Fruit fly (Drosophila melanogaster) whole organism, embryonic: ENCODE results near the gene phr6-4.
A peak's percentile ranks its signal among the peaks of the same experiment; 100 is the strongest.

Experiments
- Bteb2 ChIP-seq: fragments of 200-800 bp; sonication (Bioruptor generic); optimal IDR thresholded peaks from 2 replicates; lab custom pipeline; 2016; ENCODE audit warnings: missing biosample characterization, missing genetic modification characterization
- CG10267 ChIP-seq: fragments of 200-800 bp; sonication (Bioruptor generic); optimal IDR thresholded peaks from 2 replicates; lab custom pipeline; 2018; ENCODE audit warnings: missing biosample characterization, mild to moderate bottlenecking, missing genetic modification characterization, moderate library complexity
- CG10366 ChIP-seq: fragments of 200-800 bp; sonication (Bioruptor generic); IDR thresholded peaks from 2 replicates; pipeline ENCODE4 v1.3.6; 2022; ENCODE audit warnings: missing biosample characterization, missing genetic modification characterization
- CG10431 ChIP-seq: fragments of 200-800 bp; sonication (Bioruptor generic); optimal IDR thresholded peaks from 3 replicates; lab custom pipeline; 2018; ENCODE audit warnings: missing biosample characterization, mild to moderate bottlenecking, missing genetic modification characterization
- CG13775 ChIP-seq: fragments of 200-800 bp; sonication (Bioruptor generic); optimal IDR thresholded peaks from 3 replicates; lab custom pipeline; 2017; ENCODE audit warnings: missing biosample characterization, mild to moderate bottlenecking, missing genetic modification characterization
- CG13894 ChIP-seq: fragments of 200-800 bp; sonication (Bioruptor generic); optimal IDR thresholded peaks from 3 replicates; lab custom pipeline; 2018; ENCODE audit warnings: missing biosample characterization, mild to moderate bottlenecking, missing genetic modification characterization, moderate library complexity
- CG14860 ChIP-seq: fragments of 200-800 bp; sonication (Bioruptor generic); IDR thresholded peaks from 3 replicates; pipeline ENCODE4 v1.3.6; 2022; ENCODE audit warnings: missing biosample characterization, missing genetic modification characterization; ENCODE audit not compliant: partially characterized antibody
- CG1603 ChIP-seq: fragments of 200-800 bp; sonication (Bioruptor generic); optimal IDR thresholded peaks from 2 replicates; lab custom pipeline; 2019; ENCODE audit warnings: missing biosample characterization, mild to moderate bottlenecking, missing genetic modification characterization, moderate library complexity
- CG1647 ChIP-seq: fragments of 200-800 bp; sonication (Bioruptor generic); optimal IDR thresholded peaks from 3 replicates; lab custom pipeline; 2016; ENCODE audit warnings: missing biosample characterization, missing genetic modification characterization
- CG16863 ChIP-seq: fragments of 200-800 bp; sonication (Bioruptor generic); optimal IDR thresholded peaks from 3 replicates; lab custom pipeline; 2016; ENCODE audit warnings: missing biosample characterization, missing genetic modification characterization
- CG17361 ChIP-seq: fragments of 200-800 bp; sonication (Bioruptor generic); IDR thresholded peaks from 3 replicates; pipeline ENCODE4 v1.3.6; 2022; ENCODE audit warnings: missing biosample characterization, missing genetic modification characterization
- CG2120 ChIP-seq: fragments of 200-800 bp; sonication (Bioruptor generic); optimal IDR thresholded peaks from 3 replicates; lab custom pipeline; 2016; ENCODE audit warnings: missing biosample characterization, missing genetic modification characterization
- CG2199 ChIP-seq: fragments of 200-800 bp; sonication (Bioruptor generic); IDR thresholded peaks from 3 replicates; pipeline ENCODE4 v1.3.6; 2022; ENCODE audit warnings: missing biosample characterization, missing genetic modification characterization
- CG34224 ChIP-seq: fragments of 200-800 bp; sonication (Bioruptor generic); IDR thresholded peaks from 3 replicates; pipeline ENCODE4 v1.3.6; 2022; ENCODE audit warnings: missing biosample characterization, missing genetic modification characterization; ENCODE audit not compliant: partially characterized antibody
- CG4328 ChIP-seq: fragments of 200-800 bp; sonication (Bioruptor generic); optimal IDR thresholded peaks from 3 replicates; lab custom pipeline; 2017; ENCODE audit warnings: missing biosample characterization, missing genetic modification reagents, missing genetic modification characterization
- CG6689 ChIP-seq: fragments of 200-800 bp; sonication (Bioruptor generic); IDR thresholded peaks from 2 replicates; pipeline ENCODE4 v1.3.6; 2022; ENCODE audit warnings: missing biosample characterization, missing genetic modification characterization
- CG8478 ChIP-seq: fragments of >200 bp; optimal IDR thresholded peaks from 2 replicates; lab custom pipeline; 2018
- CG9876 ChIP-seq: fragments of 200-800 bp; sonication (Bioruptor generic); optimal IDR thresholded peaks from 2 replicates; lab custom pipeline; 2016; ENCODE audit warnings: missing biosample characterization, missing genetic modification characterization
- Dek ChIP-seq: fragments of 200-800 bp; sonication (Bioruptor generic); optimal IDR thresholded peaks from 3 replicates; lab custom pipeline; 2019; ENCODE audit warnings: missing biosample characterization, mild to moderate bottlenecking, missing genetic modification characterization, moderate library complexity
- Dip2 ChIP-seq: fragments of 200-800 bp; sonication (Bioruptor generic); IDR thresholded peaks from 2 replicates; pipeline ENCODE4 v1.3.6; 2022; ENCODE audit warnings: missing biosample characterization, missing genetic modification characterization
- Dll ChIP-seq: fragments of 200-800 bp; sonication (Bioruptor generic); IDR thresholded peaks from 4 replicates; pipeline ENCODE4 v1.3.6; 2022; ENCODE audit warnings: missing biosample characterization, missing genetic modification characterization; ENCODE audit not compliant: partially characterized antibody
- Drgx ChIP-seq: fragments of 200-800 bp; sonication (Bioruptor generic); IDR thresholded peaks from 2 replicates; pipeline ENCODE4 v1.3.6; 2022; ENCODE audit warnings: missing biosample characterization, missing genetic modification characterization
- Eip74EF ChIP-seq, 2 experiments: fragments of 200-800 bp in 1 of 2; fragments of >200 bp in 1 of 2; sonication (Bioruptor generic) in 1 of 2; optimal IDR thresholded peaks; 2 replicates each; lab custom pipeline; 2017 to 2019; ENCODE audit warnings: missing biosample characterization in 2 of 2, missing genetic modification characterization in 2 of 2, mild to moderate bottlenecking in 1 of 2, moderate library complexity in 1 of 2
- Elba2 ChIP-seq: fragments of 200-800 bp; sonication (Bioruptor generic); optimal IDR thresholded peaks from 3 replicates; lab custom pipeline; 2016; ENCODE audit warnings: missing biosample characterization, missing genetic modification characterization
- Hr3 ChIP-seq: fragments of 200-800 bp; sonication (Bioruptor generic); optimal IDR thresholded peaks from 3 replicates; lab custom pipeline; 2016; ENCODE audit warnings: missing biosample characterization, missing genetic modification characterization
- Oli ChIP-seq: fragments of 200-800 bp; sonication (Bioruptor generic); optimal IDR thresholded peaks from 2 replicates; lab custom pipeline; 2018; ENCODE audit warnings: missing biosample characterization, mild to moderate bottlenecking, missing genetic modification characterization, moderate library complexity
- Rfx ChIP-seq: fragments of 200-800 bp; sonication (Bioruptor generic); IDR thresholded peaks from 2 replicates; pipeline ENCODE4 v1.3.6; 2022; ENCODE audit warnings: missing biosample characterization, missing genetic modification characterization
- TFAM ChIP-seq: fragments of 200-800 bp; sonication (Bioruptor generic); optimal IDR thresholded peaks from 2 replicates; lab custom pipeline; 2017; ENCODE audit warnings: missing biosample characterization, missing genetic modification characterization, inconsistent platforms
- Vsx1 ChIP-seq: fragments of 200-800 bp; sonication (Bioruptor generic); optimal IDR thresholded peaks from 2 replicates; lab custom pipeline; 2017; ENCODE audit warnings: missing biosample characterization, mild to moderate bottlenecking, missing genetic modification characterization, missing genetic modification reagents
- btn ChIP-seq: fragments of 200-800 bp; sonication (Bioruptor generic); optimal IDR thresholded peaks from 2 replicates; lab custom pipeline; 2016; ENCODE audit warnings: missing biosample characterization, missing genetic modification characterization
- corto ChIP-seq: fragments of 200-800 bp; sonication (Bioruptor generic); optimal IDR thresholded peaks from 2 replicates; lab custom pipeline; 2016; ENCODE audit warnings: missing biosample characterization, mild to moderate bottlenecking, missing genetic modification characterization, moderate library complexity
- emc ChIP-seq: fragments of 200-800 bp; sonication (Bioruptor generic); optimal IDR thresholded peaks from 2 replicates; lab custom pipeline; 2016; ENCODE audit warnings: missing biosample characterization, missing genetic modification characterization
- esg ChIP-seq: fragments of 200-800 bp; sonication (Bioruptor generic); conservative IDR thresholded peaks from 2 replicates; pipeline ENCODE4 v1.3.6; 2022; ENCODE audit warnings: missing biosample characterization, missing genetic modification characterization
- eve ChIP-seq, 2 experiments: fragments of >200 bp; optimal IDR thresholded peaks; 2 replicates each; lab custom pipeline; 2017; ENCODE audit warnings: missing biosample characterization in 2 of 2, missing genetic modification characterization in 2 of 2
- ewg ChIP-seq: fragments of 200-800 bp; sonication (Bioruptor generic); optimal IDR thresholded peaks from 3 replicates; lab custom pipeline; 2017; ENCODE audit warnings: mild to moderate bottlenecking, missing biosample characterization, missing genetic modification reagents, missing genetic modification characterization
- ftz-f1 ChIP-seq: fragments of 200-800 bp; sonication (Bioruptor generic); optimal IDR thresholded peaks from 2 replicates; lab custom pipeline; 2016; ENCODE audit warnings: missing biosample characterization, missing genetic modification characterization
- gcm ChIP-seq: fragments of 200-800 bp; sonication (Bioruptor generic); optimal IDR thresholded peaks from 2 replicates; lab custom pipeline; 2019; ENCODE audit warnings: missing biosample characterization, mild to moderate bottlenecking, missing genetic modification characterization, moderate library complexity
- gcm2 ChIP-seq: fragments of 200-800 bp; sonication (Bioruptor generic); optimal IDR thresholded peaks from 2 replicates; lab custom pipeline; 2016; ENCODE audit warnings: missing biosample characterization, missing genetic modification characterization
- hbn ChIP-seq: fragments of 200-800 bp; sonication (Bioruptor generic); IDR thresholded peaks from 2 replicates; pipeline ENCODE4 v1.3.6; 2022; ENCODE audit warnings: missing biosample characterization, missing genetic modification characterization; ENCODE audit not compliant: partially characterized antibody
- lilli ChIP-seq: fragments of 200-800 bp; sonication (Bioruptor generic); optimal IDR thresholded peaks from 3 replicates; lab custom pipeline; 2016; ENCODE audit warnings: missing biosample characterization, missing genetic modification characterization
- nerfin-2 ChIP-seq: fragments of 200-800 bp; sonication (Bioruptor generic); IDR thresholded peaks from 2 replicates; pipeline ENCODE4 v1.3.6; 2022; ENCODE audit warnings: missing biosample characterization, missing genetic modification characterization; ENCODE audit not compliant: partially characterized antibody
- nmo ChIP-seq: fragments of 200-800 bp; sonication (Bioruptor generic); optimal IDR thresholded peaks from 2 replicates; lab custom pipeline; 2018; ENCODE audit warnings: missing biosample characterization, mild to moderate bottlenecking, missing genetic modification characterization, moderate library complexity
- prd ChIP-seq, 3 experiments: fragments of >200 bp in 2 of 3; fragments of 200-800 bp in 1 of 3; sonication (Bioruptor generic) in 1 of 3; optimal IDR thresholded peaks in 2 of 3; IDR thresholded peaks in 1 of 3; 2 replicates in 2 of 3; 3 replicates in 1 of 3; pipeline versions ENCODE4 v1.3.6 to Lab custom; 2017 to 2022; ENCODE audit warnings: missing biosample characterization in 1 of 3, missing genetic modification characterization in 1 of 3
- rib ChIP-seq: fragments of 200-800 bp; sonication (Bioruptor generic); IDR thresholded peaks from 2 replicates; pipeline ENCODE4 v1.3.6; 2022; ENCODE audit warnings: missing biosample characterization, missing genetic modification characterization
- sima ChIP-seq: fragments of 200-800 bp; sonication (Bioruptor generic); optimal IDR thresholded peaks from 2 replicates; lab custom pipeline; 2016; ENCODE audit warnings: missing biosample characterization, missing genetic modification characterization
- sna ChIP-seq: fragments of 200-800 bp; sonication (Bioruptor generic); IDR thresholded peaks from 2 replicates; pipeline ENCODE4 v1.3.6; 2022; ENCODE audit warnings: missing biosample characterization, missing genetic modification characterization; ENCODE audit not compliant: partially characterized antibody
- unc-4 ChIP-seq: fragments of 200-800 bp; sonication (Bioruptor generic); IDR thresholded peaks from 2 replicates; pipeline ENCODE4 v1.3.6; 2022; ENCODE audit warnings: missing biosample characterization, missing genetic modification characterization; ENCODE audit not compliant: partially characterized antibody
- wdn ChIP-seq: fragments of 200-800 bp; sonication (Bioruptor generic); IDR thresholded peaks from 2 replicates; pipeline ENCODE4 v1.3.6; 2022; ENCODE audit warnings: missing biosample characterization, missing genetic modification characterization
- wek ChIP-seq: fragments of 200-800 bp; sonication (Bioruptor generic); optimal IDR thresholded peaks from 3 replicates; lab custom pipeline; 2018; ENCODE audit warnings: missing biosample characterization, mild to moderate bottlenecking, missing genetic modification characterization, moderate library complexity

phr6-4 gene

DNA sequence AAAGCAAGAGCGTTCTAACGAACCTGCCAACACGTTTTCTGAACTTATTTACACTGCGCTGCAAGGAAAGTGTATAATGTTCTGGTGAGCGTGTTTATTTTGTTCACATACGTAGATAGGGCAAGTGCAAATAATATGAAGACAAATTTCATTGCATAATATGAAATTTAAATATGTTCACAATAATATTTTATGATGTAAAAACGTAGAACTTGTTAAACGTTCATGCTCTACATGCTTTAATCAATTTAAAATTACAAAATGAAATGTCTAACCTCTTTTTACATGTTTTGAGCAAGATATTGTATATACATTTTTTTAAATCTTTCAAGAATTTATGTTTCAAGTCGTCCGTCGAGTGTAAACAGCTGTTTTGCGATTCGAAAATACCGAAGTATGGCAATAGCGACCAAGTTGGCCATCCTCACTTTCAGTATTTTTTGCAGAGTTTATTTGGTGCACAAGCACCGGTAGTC, at the start of gene phr6-4, which contains the start of gene CG2608 (continued):
- TF ChIP-seq CG2199 (GFP tag; lab: Robert Waterston, UW): peak; percentile 74; the same call in 2 of the 3 replicates
- TF ChIP-seq nerfin-2 (GFP tag; lab: Robert Waterston, UW): no peak
- TF ChIP-seq Hr3 (GFP tag; lab: Kevin White, UChicago): peak; percentile 92
- peak; percentile 18 for TF ChIP-seq ftz-f1
- peak; percentile 91 for TF ChIP-seq Drgx (GFP tag; lab: Robert Waterston, UW)
- no peak for TF ChIP-seq hbn (GFP tag; lab: Robert Waterston, UW)
- TF ChIP-seq Elba2: no peak
- no peak for TF ChIP-seq eve (GFP tag; optimal IDR thresholded peaks at IDR 0.05; lab: Kevin White, UChicago)
- peak; percentile 78 for TF ChIP-seq CG4328 (GFP tag; lab: Kevin White, UChicago)
- no peak for TF ChIP-seq Dip2 (GFP tag; lab: Robert Waterston, UW)
- peak; percentile 59 for TF ChIP-seq gcm2 (GFP tag; lab: Kevin White, UChicago)
- TF ChIP-seq Dll (GFP tag; lab: Robert Waterston, UW): no peak
- peak; percentile 88 for TF ChIP-seq CG13894
- TF ChIP-seq CG10366 (GFP tag; lab: Robert Waterston, UW): peak; percentile 82
- TF ChIP-seq emc: peak; percentile 62
- no peak for TF ChIP-seq unc-4 (GFP tag; lab: Robert Waterston, UW)
- peak; percentile 90 for TF ChIP-seq Bteb2 (GFP tag; lab: Kevin White, UChicago)
- TF ChIP-seq CG2120 (GFP tag; lab: Kevin White, UChicago): peak; percentile 95
- TF ChIP-seq Dek (tag; lab: Kevin White, UChicago): peak; percentile 91
- TF ChIP-seq Rfx (GFP tag; lab: Robert Waterston, UW): peak; percentile 87
- TF ChIP-seq ewg (GFP tag; lab: Kevin White, UChicago): peak; percentile 80
- TF ChIP-seq nmo (GFP tag; lab: Kevin White, UChicago): peak; percentile 97
- peak; percentile 82 for TF ChIP-seq esg (GFP tag; lab: Robert Waterston, UW)
- no peak for TF ChIP-seq CG14860 (GFP tag; lab: Robert Waterston, UW)
- TF ChIP-seq CG9876 (GFP tag; lab: Kevin White, UChicago): peak; percentile 79
- peak; percentile 24 for TF ChIP-seq sima
- peak; percentile 97 for TF ChIP-seq CG17361
- TF ChIP-seq CG1603 (tag; lab: Kevin White, UChicago): peak; percentile 77
- TF ChIP-seq CG16863 (GFP tag; lab: Kevin White, UChicago): peak; percentile 77
- peak; percentile 93 for TF ChIP-seq lilli (GFP tag; lab: Kevin White, UChicago)
- peak; percentile 45 for TF ChIP-seq TFAM (GFP tag; lab: Kevin White, UChicago)
- TF ChIP-seq CG10431: peak; percentile 70
- no peak for TF ChIP-seq prd (optimal IDR thresholded peaks at IDR 0.05; lab: Kevin White, UChicago)
- peak; percentile 90 for TF ChIP-seq prd (GFP tag; IDR thresholded peaks at IDR 0.05; lab: Robert Waterston, UW)
- TF ChIP-seq sna (GFP tag; lab: Robert Waterston, UW): no peak
- TF ChIP-seq btn: peak; percentile 54
- peak; percentile 90 for TF ChIP-seq CG6689 (GFP tag; lab: Robert Waterston, UW)
- TF ChIP-seq CG8478 (lab: Kevin White, UChicago): no peak
- peak; percentile 95 for TF ChIP-seq gcm (GFP tag; lab: Kevin White, UChicago)
- peak; percentile 66 for TF ChIP-seq corto (GFP tag; lab: Kevin White, UChicago)
- no peak for TF ChIP-seq CG34224 (GFP tag; lab: Robert Waterston, UW)
- TF ChIP-seq Vsx1 (GFP tag; lab: Kevin White, UChicago): peak; percentile 84
- peak; percentile 87 for TF ChIP-seq wdn (GFP tag; lab: Robert Waterston, UW)
- TF ChIP-seq Eip74EF (GFP tag; optimal IDR thresholded peaks at IDR 0.05; lab: Kevin White, UChicago): peak in 1 of 2 experiments; percentile 91
- peak; percentile 89 for TF ChIP-seq CG10267 (tag; lab: Kevin White, UChicago)
- peak; percentile 26; the same call in 1 of the 2 replicates for TF ChIP-seq rib
- TF ChIP-seq Oli (tag; lab: Kevin White, UChicago): peak; percentile 94
- peak; percentile 94 for TF ChIP-seq CG13775
- peak; percentile 77 for TF ChIP-seq wek
- TF ChIP-seq CG1647 (GFP tag; lab: Kevin White, UChicago): peak; percentile 82
